Worm (Caenorhabditis elegans): ENCODE measurements around the gene mpst-4.

- TF ChIP-seq blmp-1 (tag; optimal IDR thresholded peaks at IDR 0.05) (no peak), ceh-43 (GFP tag; optimal IDR thresholded peaks at IDR 0.05) (no peak), nhr-28 (tag; optimal IDR thresholded peaks at IDR 0.05) (no peak), lsy-2 (tag; optimal IDR thresholded peaks at IDR 0.05) (no peak), nhr-12 (tag; optimal IDR thresholded peaks at IDR 0.05) (no peak), unc-39 (tag; optimal IDR thresholded peaks at IDR 0.05) (no peak), ztf-11 (tag; optimal IDR thresholded peaks at IDR 0.05) (no peak), lin-13 (tag; optimal IDR thresholded peaks at IDR 0.05) (no peak), snpc-4 (tag; optimal IDR thresholded peaks at IDR 0.05) (no peak), drap-1 (GFP tag; optimal IDR thresholded peaks at IDR 0.05) (no peak), elt-3 (tag; optimal IDR thresholded peaks at IDR 0.05) (no peak), unc-62 (GFP tag; optimal IDR thresholded peaks at IDR 0.05) (no peak)
Observed at ce11 chrII:4892594-4892993, 29.3 kb upstream of the mpst-4 start, which contains the start of gene msp-33.

All from whole organism, mixed stage, embryonic.